Worm (Caenorhabditis elegans) whole organism, L1 larva: ENCODE measurements around the gene C01G5.25.
A peak's percentile ranks its signal among the peaks of the same experiment; 100 is the strongest.

ENCODE experiments used
- C04F5.9 ChIP-seq: sonication (generic microtip); optimal IDR thresholded peaks from 2 replicates; lab custom pipeline; 2016; ENCODE audit warnings: missing genetic modification characterization, missing compliant biosample characterization
- C34B4.2 ChIP-seq: sonication (generic microtip); optimal IDR thresholded peaks from 2 replicates; lab custom pipeline; 2017; ENCODE audit warnings: mild to moderate bottlenecking, missing genetic modification characterization, missing compliant biosample characterization
- F16B12.6 ChIP-seq: fragments of 150-350 bp; optimal IDR thresholded peaks from 2 replicates; lab custom pipeline; 2014; ENCODE audit warnings: missing biosample characterization, missing genetic modification characterization
- ceh-63 ChIP-seq: fragments of 200-800 bp; sonication (Bioruptor generic); optimal IDR thresholded peaks from 2 replicates; lab custom pipeline; 2018; ENCODE audit warnings: mild to moderate bottlenecking, missing genetic modification characterization, missing compliant biosample characterization
- ceh-8 ChIP-seq: fragments of 200-800 bp; sonication (Bioruptor generic); optimal IDR thresholded peaks from 2 replicates; lab custom pipeline; 2018; ENCODE audit warnings: mild to moderate bottlenecking, missing genetic modification characterization, moderate library complexity, missing compliant biosample characterization
- ceh-82 ChIP-seq, 3 experiments: fragments of 150-350 bp in 1 of 3; sonication (generic microtip) in 2 of 3; optimal IDR thresholded peaks; 2 replicates each; lab custom pipeline; 2014 to 2017; ENCODE audit warnings: missing biosample characterization in 3 of 3, missing genetic modification characterization in 3 of 3
- ces-1 ChIP-seq: fragments of 150-350 bp; optimal IDR thresholded peaks from 2 replicates; lab custom pipeline; 2014; ENCODE audit warnings: missing biosample characterization, missing genetic modification reagents, missing genetic modification characterization
- dpl-1 ChIP-seq, 3 experiments: fragments of 150-350 bp in 2 of 3; sonication (generic microtip) in 1 of 3; optimal IDR thresholded peaks; 2 replicates each; lab custom pipeline; 2014 to 2017; ENCODE audit warnings: missing biosample characterization in 3 of 3, missing genetic modification characterization in 3 of 3, missing genetic modification reagents in 3 of 3
- dsc-1 ChIP-seq: sonication (generic microtip); optimal IDR thresholded peaks from 2 replicates; lab custom pipeline; 2016; ENCODE audit warnings: mild to moderate bottlenecking, missing genetic modification characterization, missing compliant biosample characterization
- efl-1 ChIP-seq, 4 experiments: fragments of 150-350 bp; optimal IDR thresholded peaks in 3 of 4; peaks in 1 of 4; 1 replicate in 1 of 4; 2 replicates in 3 of 4; lab custom pipeline; 2014; ENCODE audit warnings: missing biosample characterization in 2 of 4, missing genetic modification characterization in 2 of 4, missing genetic modification reagents in 2 of 4
- efl-3 ChIP-seq: fragments of 200-800 bp; sonication (Bioruptor generic); optimal IDR thresholded peaks from 2 replicates; lab custom pipeline; 2018; ENCODE audit warnings: mild to moderate bottlenecking, missing genetic modification characterization, missing compliant biosample characterization
- egl-13 ChIP-seq: sonication (generic microtip); optimal IDR thresholded peaks from 2 replicates; lab custom pipeline; 2016; ENCODE audit warnings: missing genotype, missing genetic modification reagents, missing genetic modification characterization, missing compliant biosample characterization
- elt-2 ChIP-seq: sonication (generic microtip); optimal IDR thresholded peaks from 2 replicates; lab custom pipeline; 2016; ENCODE audit warnings: missing genetic modification characterization, mild to moderate bottlenecking, inconsistent platforms, missing compliant biosample characterization, missing genetic modification reagents
- elt-3 ChIP-seq, 6 experiments: fragments of 150-350 bp in 1 of 6; sonication (generic microtip); optimal IDR thresholded peaks; 2 replicates each; lab custom pipeline; 2017 to 2018; ENCODE audit warnings: missing biosample characterization in 6 of 6, missing genetic modification characterization in 6 of 6, inconsistent platforms in 1 of 6
- fkh-10 ChIP-seq: sonication (generic microtip); optimal IDR thresholded peaks from 2 replicates; lab custom pipeline; 2017; ENCODE audit warnings: missing biosample characterization, missing genetic modification reagents, missing genetic modification characterization
- fkh-8 ChIP-seq: sonication (generic microtip); optimal IDR thresholded peaks from 2 replicates; lab custom pipeline; 2016; ENCODE audit warnings: mild to moderate bottlenecking, missing genetic modification characterization, missing compliant biosample characterization
- grh-1 ChIP-seq: fragments of 200-800 bp; sonication (Bioruptor generic); IDR thresholded peaks from 2 replicates; pipeline ENCODE4 v1.3.6; 2022; ENCODE audit warnings: missing genetic modification reagents, missing genetic modification characterization, missing compliant biosample characterization
- irx-1 ChIP-seq: sonication (generic microtip); optimal IDR thresholded peaks from 2 replicates; lab custom pipeline; 2016; ENCODE audit warnings: missing genetic modification characterization, missing compliant biosample characterization
- lin-15B ChIP-seq: fragments of 150-350 bp; sonication (generic microtip); optimal IDR thresholded peaks from 3 replicates; lab custom pipeline; 2014; ENCODE audit warnings: missing biosample characterization, missing genetic modification characterization
- lir-3 ChIP-seq: sonication (generic microtip); optimal IDR thresholded peaks from 2 replicates; lab custom pipeline; 2016; ENCODE audit warnings: mild to moderate bottlenecking, missing genetic modification characterization, moderate library complexity, missing compliant biosample characterization; ENCODE audit not compliant: poor library complexity
- lsy-2 ChIP-seq, 2 experiments: fragments of 150-350 bp; optimal IDR thresholded peaks; 2 replicates each; lab custom pipeline; 2014; ENCODE audit warnings: missing biosample characterization in 2 of 2, missing genetic modification characterization in 2 of 2
- mef-2 ChIP-seq: fragments of 150-350 bp; optimal IDR thresholded peaks from 2 replicates; lab custom pipeline; 2014; ENCODE audit warnings: missing biosample characterization, missing genetic modification characterization
- nhr-11 ChIP-seq: fragments of 150-350 bp; optimal IDR thresholded peaks from 2 replicates; lab custom pipeline; 2014; ENCODE audit warnings: missing biosample characterization, missing genetic modification characterization
- nhr-12 ChIP-seq: sonication (generic microtip); optimal IDR thresholded peaks from 2 replicates; lab custom pipeline; 2017; ENCODE audit warnings: missing biosample characterization, missing genetic modification characterization
- nhr-20 ChIP-seq: sonication (generic microtip); optimal IDR thresholded peaks from 2 replicates; lab custom pipeline; 2016; ENCODE audit warnings: mild to moderate bottlenecking, missing genetic modification characterization, missing compliant biosample characterization
- nhr-47 ChIP-seq: sonication (generic microtip); optimal IDR thresholded peaks from 2 replicates; lab custom pipeline; 2016; ENCODE audit warnings: mild to moderate bottlenecking, missing genetic modification characterization, moderate library complexity, missing compliant biosample characterization
- nhr-71 ChIP-seq: sonication (generic microtip); optimal IDR thresholded peaks from 2 replicates; lab custom pipeline; 2016; ENCODE audit warnings: mild to moderate bottlenecking, missing genetic modification characterization, moderate library complexity, missing compliant biosample characterization
- nhr-76 ChIP-seq: sonication (generic microtip); optimal IDR thresholded peaks from 2 replicates; lab custom pipeline; 2017; ENCODE audit warnings: missing biosample characterization, missing genetic modification characterization
- nhr-90 ChIP-seq: sonication (generic microtip); optimal IDR thresholded peaks from 2 replicates; lab custom pipeline; 2016; ENCODE audit warnings: mild to moderate bottlenecking, missing genetic modification characterization, missing compliant biosample characterization; ENCODE audit not compliant: poor library complexity
- pag-3 ChIP-seq: sonication (generic microtip); optimal IDR thresholded peaks from 2 replicates; lab custom pipeline; 2017; ENCODE audit warnings: missing genetic modification characterization, mild to moderate bottlenecking, missing compliant biosample characterization, antibody characterized with exemption, borderline replicate concordance; ENCODE audit not compliant: insufficient read depth
- pqm-1 ChIP-seq: sonication (generic microtip); optimal IDR thresholded peaks from 3 replicates; lab custom pipeline; 2017; ENCODE audit warnings: missing biosample characterization, missing genetic modification characterization
- rnt-1 ChIP-seq: sonication (generic microtip); optimal IDR thresholded peaks from 2 replicates; lab custom pipeline; 2016; ENCODE audit warnings: mild to moderate bottlenecking, missing genetic modification characterization, moderate library complexity, missing compliant biosample characterization
- skn-1 ChIP-seq: fragments of 150-350 bp; optimal IDR thresholded peaks from 2 replicates; lab custom pipeline; 2014; ENCODE audit warnings: missing biosample characterization, missing genetic modification characterization
- snpc-4 ChIP-seq: fragments of 150-350 bp; optimal IDR thresholded peaks from 2 replicates; lab custom pipeline; 2014; ENCODE audit warnings: missing biosample characterization, missing genetic modification characterization
- snu-23 ChIP-seq: sonication (generic microtip); optimal IDR thresholded peaks from 2 replicates; lab custom pipeline; 2016; ENCODE audit warnings: missing genetic modification characterization, missing compliant biosample characterization
- sptf-1 ChIP-seq: fragments of 150-350 bp; optimal IDR thresholded peaks from 2 replicates; lab custom pipeline; 2014; ENCODE audit warnings: missing biosample characterization, missing genetic modification characterization
- swsn-7 ChIP-seq: sonication (generic microtip); optimal IDR thresholded peaks from 2 replicates; lab custom pipeline; 2016; ENCODE audit warnings: missing genetic modification characterization, missing compliant biosample characterization
- tbx-2 ChIP-seq: sonication (generic microtip); optimal IDR thresholded peaks from 2 replicates; lab custom pipeline; 2016; ENCODE audit warnings: missing genetic modification characterization, missing compliant biosample characterization
- tlp-1 ChIP-seq: fragments of 150-350 bp; optimal IDR thresholded peaks from 2 replicates; lab custom pipeline; 2014; ENCODE audit warnings: missing biosample characterization, missing genetic modification characterization
- unc-86 ChIP-seq: sonication (generic microtip); optimal IDR thresholded peaks from 2 replicates; lab custom pipeline; 2016; ENCODE audit warnings: missing genetic modification characterization, missing compliant biosample characterization
- xbp-1 ChIP-seq: sonication (generic microtip); optimal IDR thresholded peaks from 2 replicates; lab custom pipeline; 2016; ENCODE audit warnings: missing genetic modification characterization, missing compliant biosample characterization
- zag-1 ChIP-seq: fragments of 150-350 bp; optimal IDR thresholded peaks from 2 replicates; lab custom pipeline; 2014; ENCODE audit warnings: missing biosample characterization, missing genetic modification characterization
- zip-4 ChIP-seq: fragments of 200-800 bp; sonication (Bioruptor generic); optimal IDR thresholded peaks from 2 replicates; lab custom pipeline; 2018; ENCODE audit warnings: mild to moderate bottlenecking, missing genetic modification characterization, moderate library complexity, missing compliant biosample characterization

C01G5.25 gene

DNA sequence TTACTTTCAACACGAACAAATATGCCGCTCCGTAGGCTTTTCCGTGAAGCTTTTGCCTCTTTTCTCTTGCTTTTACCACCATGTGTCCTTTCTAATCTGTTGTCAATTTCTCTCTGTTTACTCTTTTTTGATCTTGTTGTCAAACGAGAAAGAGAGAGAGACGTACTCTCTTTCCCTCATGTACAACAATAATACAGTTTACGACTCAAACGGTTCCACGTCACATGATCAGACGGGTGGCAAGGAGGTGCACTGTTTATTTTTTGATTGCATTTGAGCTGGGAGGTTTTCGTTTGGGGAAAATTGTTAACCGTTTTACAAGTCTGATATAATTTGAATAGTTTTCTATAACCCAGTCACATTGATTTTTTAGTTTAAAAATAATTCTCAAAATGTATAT lies 40.6 kb upstream of the C01G5.25 start (continued):
- TF ChIP-seq C04F5.9 (tag; lab: Kevin White, UChicago) (no peak), pqm-1 (no peak), elt-3 (tag; optimal IDR thresholded peaks at IDR 0.05; lab: Kevin White, UChicago) (no peak), irx-1 (tag; lab: Kevin White, UChicago) (no peak), nhr-71 (tag; lab: Kevin White, UChicago) (peak; percentile 51), lin-15B (tag; lab: Kevin White, UChicago) (no peak), nhr-76 (tag; lab: Kevin White, UChicago) (no peak), nhr-11 (tag; lab: Kevin White, UChicago) (no peak), snpc-4 (tag; lab: Kevin White, UChicago) (no peak), zag-1 (tag; lab: Kevin White, UChicago) (no peak), efl-3 (no peak), dsc-1 (no peak), nhr-47 (tag; lab: Kevin White, UChicago) (no peak), tlp-1 (tag; lab: Kevin White, UChicago) (no peak), sptf-1 (tag; lab: Kevin White, UChicago) (no peak), pag-3 (tag; lab: Kevin White, UChicago) (no peak), elt-2 (tag; lab: Kevin White, UChicago) (peak; percentile 69), lsy-2 (tag; optimal IDR thresholded peaks at IDR 0.05; lab: Kevin White, UChicago) (peak in 1 of 2 experiments; percentile 37), egl-13 (no peak), swsn-7 (peak; percentile 20), ceh-82 (tag; optimal IDR thresholded peaks at IDR 0.05; lab: Kevin White, UChicago) (no peak), skn-1 (tag; lab: Kevin White, UChicago) (no peak), nhr-20 (tag; lab: Kevin White, UChicago) (peak; percentile 51), rnt-1 (tag; lab: Kevin White, UChicago) (no peak), xbp-1 (tag; lab: Kevin White, UChicago) (no peak), C34B4.2 (tag; lab: Kevin White, UChicago) (no peak), nhr-12 (no peak), ceh-8 (GFP tag; lab: Kevin White, UChicago) (no peak), fkh-8 (tag; lab: Kevin White, UChicago) (no peak), snu-23 (GFP tag; lab: Kevin White, UChicago) (no peak), ceh-63 (GFP tag; lab: Kevin White, UChicago) (no peak), unc-86 (tag; lab: Kevin White, UChicago) (no peak), zip-4 (GFP tag; lab: Kevin White, UChicago) (no peak), mef-2 (tag; lab: Kevin White, UChicago) (no peak)
- TF ChIP-seq, all 84 proteins: peak for 14

ce11 chrIV:6502725-6503124 lies 38.8 kb upstream of the C01G5.25 start:
- TF ChIP-seq F16B12.6 (tag; lab: Kevin White, UChicago), result no peak
- no peak for TF ChIP-seq grh-1 (GFP tag; lab: Robert Waterston, UW)
- no peak for TF ChIP-seq efl-1 (optimal IDR thresholded peaks at IDR 0.05; lab: Kevin White, UChicago)
- peak in 1 of 2 experiments; percentile 86 for TF ChIP-seq efl-1 (GFP tag; optimal IDR thresholded peaks at IDR 0.05 in 1 of 2; lab: Kevin White, UChicago)
- peak; percentile 54 for TF ChIP-seq elt-2 (tag; lab: Kevin White, UChicago)
- peak; percentile 8 for TF ChIP-seq nhr-90 (tag; lab: Kevin White, UChicago)

DNA sequence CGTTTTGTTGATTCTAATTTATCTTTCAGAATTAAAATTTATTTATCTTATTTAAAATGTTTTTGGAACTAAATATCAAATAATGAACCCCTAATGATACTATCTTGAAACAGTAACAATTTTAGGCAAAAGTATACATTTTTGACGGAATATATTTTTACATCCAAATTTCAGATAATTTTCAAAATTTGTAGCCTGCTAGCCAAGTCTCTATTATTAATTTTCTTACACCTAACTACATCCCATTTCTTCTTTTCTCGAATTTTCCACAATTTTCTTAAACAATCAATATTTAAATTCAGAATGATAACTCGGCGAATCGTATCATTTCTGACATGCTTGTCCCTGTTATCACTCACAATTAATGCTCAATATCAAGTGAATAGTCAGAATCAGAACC lies 35.1 kb upstream of the C01G5.25 start, which contains the start of gene pqn-89:
TSS of gene pqn-89 (plus strand) at position 301 of the 400 bp plus-strand sequence.
- TF ChIP-seq tlp-1 (tag; lab: Kevin White, UChicago), result no peak
- no peak for TF ChIP-seq ces-1 (GFP tag; lab: Kevin White, UChicago)
- no peak for TF ChIP-seq fkh-10
- TF ChIP-seq lir-3, result no peak
- TF ChIP-seq snpc-4 (tag; lab: Kevin White, UChicago), result no peak
- TF ChIP-seq dpl-1 (GFP tag; optimal IDR thresholded peaks at IDR 0.05; lab: Kevin White, UChicago), result no peak
- no peak for TF ChIP-seq tbx-2 (tag; lab: Kevin White, UChicago)
- TF ChIP-seq, all 84 proteins: peak for 0
